Worm (Caenorhabditis elegans) whole organism, young adult: Measurements from ENCODE around the gene F56A11.6.

Experiments used
- B0035.1 ChIP-seq: sonication (generic microtip); optimal IDR thresholded peaks from 2 replicates; lab custom pipeline; 2016; ENCODE audit warnings: missing genetic modification characterization, mild to moderate bottlenecking, missing compliant biosample characterization, missing genotype, missing genetic modification reagents
- C06A6.2 ChIP-seq: fragments of 200-800 bp; sonication (Bioruptor generic); conservative IDR thresholded peaks from 2 replicates; pipeline ENCODE4 v1.3.6; 2022; ENCODE audit warnings: missing genetic modification characterization, missing compliant biosample characterization
- C17E4.6 ChIP-seq: fragments of 200-800 bp; sonication (Bioruptor generic); IDR thresholded peaks from 2 replicates; pipeline ENCODE4 v1.3.6; 2022; ENCODE audit warnings: missing genetic modification reagents, missing genetic modification characterization, missing compliant biosample characterization
- D2030.7 ChIP-seq: fragments of 200-800 bp; sonication (Bioruptor generic); IDR thresholded peaks from 2 replicates; pipeline ENCODE4 v1.3.6; 2022; ENCODE audit warnings: missing genetic modification reagents, missing genetic modification characterization, missing compliant biosample characterization
- F37B4.10 ChIP-seq: fragments of 200-800 bp; sonication (Bioruptor generic); IDR thresholded peaks from 2 replicates; pipeline ENCODE4 v1.3.6; 2022; ENCODE audit warnings: missing genetic modification characterization, missing compliant biosample characterization
- F49E8.2 ChIP-seq: sonication (generic microtip); optimal IDR thresholded peaks from 3 replicates; lab custom pipeline; 2017; ENCODE audit warnings: missing genetic modification characterization, mild to moderate bottlenecking, missing compliant biosample characterization, antibody characterized with exemption, moderate library complexity; ENCODE audit not compliant: insufficient read depth
- F57A8.1 ChIP-seq: fragments of 200-800 bp; sonication (Bioruptor generic); optimal IDR thresholded peaks from 2 replicates; lab custom pipeline; 2018; ENCODE audit warnings: mild to moderate bottlenecking, missing genetic modification characterization, moderate library complexity, missing compliant biosample characterization
- K11D2.4 ChIP-seq: fragments of 200-800 bp; sonication (Bioruptor generic); IDR thresholded peaks from 2 replicates; pipeline ENCODE4 v1.3.6; 2022; ENCODE audit warnings: missing genetic modification reagents, missing genetic modification characterization, missing compliant biosample characterization
- T07F8.4 ChIP-seq: sonication (generic microtip); optimal IDR thresholded peaks from 2 replicates; lab custom pipeline; 2016; ENCODE audit warnings: mild to moderate bottlenecking, missing genetic modification characterization, moderate library complexity, missing compliant biosample characterization
- Y53F4B.3 ChIP-seq: fragments of 200-800 bp; sonication (Bioruptor generic); IDR thresholded peaks from 2 replicates; pipeline ENCODE4 v1.3.6; 2022; ENCODE audit warnings: missing genetic modification reagents, missing genetic modification characterization, missing compliant biosample characterization
- Y67H2A.10 ChIP-seq: fragments of 200-800 bp; sonication (Bioruptor generic); conservative IDR thresholded peaks from 2 replicates; pipeline ENCODE4 v1.3.6; 2022; ENCODE audit warnings: missing genetic modification reagents, missing genetic modification characterization, missing compliant biosample characterization
- ZK185.1 ChIP-seq: sonication (generic microtip); optimal IDR thresholded peaks from 2 replicates; lab custom pipeline; 2016; ENCODE audit warnings: mild to moderate bottlenecking, missing genetic modification characterization, missing compliant biosample characterization; ENCODE audit not compliant: poor library complexity, severe bottlenecking
- ama-1 ChIP-seq, 3 experiments: fragments of 150-350 bp in 1 of 3; sonication (generic microtip) in 2 of 3; optimal IDR thresholded peaks; 2 replicates each; lab custom pipeline; 2014 to 2018; ENCODE audit warnings: missing biosample characterization in 2 of 3, missing genetic modification characterization in 2 of 3, missing genetic modification reagents in 2 of 3
- aptf-3 ChIP-seq: fragments of 200-800 bp; sonication (Bioruptor generic); IDR thresholded peaks from 2 replicates; pipeline ENCODE4 v1.3.6; 2022; ENCODE audit warnings: missing genetic modification characterization, missing compliant biosample characterization
- atf-7 ChIP-seq: sonication (generic microtip); optimal IDR thresholded peaks from 2 replicates; lab custom pipeline; 2017; ENCODE audit warnings: mild to moderate bottlenecking, missing genetic modification characterization, missing compliant biosample characterization
- attf-3 ChIP-seq: fragments of 200-800 bp; sonication (Bioruptor generic); conservative IDR thresholded peaks from 2 replicates; pipeline ENCODE4 v1.3.6; 2022; ENCODE audit warnings: missing genetic modification reagents, missing genetic modification characterization, missing compliant biosample characterization
- ceh-100 ChIP-seq: fragments of 200-800 bp; sonication (Bioruptor generic); IDR thresholded peaks from 2 replicates; pipeline ENCODE4 v1.3.6; 2022; ENCODE audit warnings: missing genetic modification reagents, missing genetic modification characterization, missing compliant biosample characterization
- die-1 ChIP-seq: sonication (generic microtip); optimal IDR thresholded peaks from 2 replicates; lab custom pipeline; 2016; ENCODE audit warnings: missing genotype, mild to moderate bottlenecking, missing genetic modification characterization, missing compliant biosample characterization
- dpff-1 ChIP-seq: sonication (generic microtip); optimal IDR thresholded peaks from 2 replicates; lab custom pipeline; 2017; ENCODE audit warnings: mild to moderate bottlenecking, missing genetic modification characterization, missing compliant biosample characterization
- efl-1 ChIP-seq: fragments of 150-350 bp; optimal IDR thresholded peaks from 2 replicates; lab custom pipeline; 2014; ENCODE audit warnings: missing biosample characterization, missing genetic modification reagents, missing genetic modification characterization
- egrh-3 ChIP-seq: fragments of 200-800 bp; sonication (Bioruptor generic); IDR thresholded peaks from 2 replicates; pipeline ENCODE4 v1.3.6; 2022; ENCODE audit warnings: missing genetic modification reagents, missing genetic modification characterization, missing compliant biosample characterization
- fkh-3 ChIP-seq: sonication (generic microtip); optimal IDR thresholded peaks from 2 replicates; lab custom pipeline; 2016; ENCODE audit warnings: mild to moderate bottlenecking, missing genetic modification characterization, missing compliant biosample characterization
- hlh-12 ChIP-seq: sonication (generic microtip); optimal IDR thresholded peaks from 2 replicates; lab custom pipeline; 2016; ENCODE audit warnings: missing genetic modification characterization, missing compliant biosample characterization
- hmg-1.2 ChIP-seq: fragments of 200-800 bp; sonication (Bioruptor generic); IDR thresholded peaks from 2 replicates; pipeline ENCODE4 v1.3.6; 2022; ENCODE audit warnings: missing genetic modification reagents, missing genetic modification characterization, missing compliant biosample characterization
- lag-1 ChIP-seq: fragments of 200-800 bp; sonication (Bioruptor generic); IDR thresholded peaks from 2 replicates; pipeline ENCODE4 v1.3.6; 2022; ENCODE audit warnings: missing genetic modification reagents, missing genetic modification characterization, missing compliant biosample characterization
- lin-35 ChIP-seq, 3 experiments: fragments of 150-350 bp in 2 of 3; sonication (generic microtip) in 1 of 3; optimal IDR thresholded peaks; 2 replicates each; lab custom pipeline; 2014 to 2018; ENCODE audit warnings: missing biosample characterization in 3 of 3, missing genetic modification characterization in 3 of 3, missing genetic modification reagents in 3 of 3
- lin-40 ChIP-seq: sonication (generic microtip); optimal IDR thresholded peaks from 2 replicates; lab custom pipeline; 2016; ENCODE audit warnings: missing genetic modification characterization, mild to moderate bottlenecking, missing compliant biosample characterization, missing genotype, missing genetic modification reagents
- madf-10 ChIP-seq: sonication (generic microtip); optimal IDR thresholded peaks from 2 replicates; lab custom pipeline; 2016; ENCODE audit warnings: mild to moderate bottlenecking, missing genetic modification characterization, missing compliant biosample characterization
- madf-6 ChIP-seq: fragments of 200-800 bp; sonication (Bioruptor generic); IDR thresholded peaks from 2 replicates; pipeline ENCODE4 v1.3.6; 2022; ENCODE audit warnings: missing genetic modification reagents, missing genetic modification characterization, missing compliant biosample characterization
- madf-8 ChIP-seq: fragments of 200-800 bp; sonication (Bioruptor generic); conservative IDR thresholded peaks from 2 replicates; pipeline ENCODE4 v1.3.6; 2022; ENCODE audit warnings: missing genetic modification reagents, missing genetic modification characterization, missing compliant biosample characterization
- mcd-1 ChIP-seq: fragments of 200-800 bp; sonication (Bioruptor generic); IDR thresholded peaks from 2 replicates; pipeline ENCODE4 v1.3.6; 2022; ENCODE audit warnings: missing genetic modification reagents, missing genetic modification characterization, missing compliant biosample characterization
- nfya-2 ChIP-seq: fragments of 200-800 bp; sonication (Bioruptor generic); IDR thresholded peaks from 2 replicates; pipeline ENCODE4 v1.3.6; 2022; ENCODE audit warnings: missing genetic modification reagents, missing genetic modification characterization, missing compliant biosample characterization
- nhr-80 ChIP-seq: sonication (generic microtip); optimal IDR thresholded peaks from 2 replicates; lab custom pipeline; 2016; ENCODE audit warnings: missing genetic modification characterization, missing compliant biosample characterization
- nhr-90 ChIP-seq: sonication (generic microtip); optimal IDR thresholded peaks from 2 replicates; lab custom pipeline; 2016; ENCODE audit warnings: missing genotype, mild to moderate bottlenecking, missing genetic modification characterization, missing compliant biosample characterization
- pbrm-1 ChIP-seq: fragments of 200-800 bp; sonication (Bioruptor generic); IDR thresholded peaks from 2 replicates; pipeline ENCODE4 v1.3.6; 2022; ENCODE audit warnings: missing genetic modification reagents, missing genetic modification characterization, missing compliant biosample characterization
- rpc-1 ChIP-seq, 2 experiments: fragments of 150-350 bp in 1 of 2; sonication (generic microtip) in 1 of 2; optimal IDR thresholded peaks; 2 replicates each; lab custom pipeline; 2014 to 2018; ENCODE audit warnings: missing biosample characterization in 1 of 2, missing genetic modification characterization in 1 of 2, missing genetic modification reagents in 1 of 2, missing genotype in 1 of 2
- sdz-38 ChIP-seq: sonication (generic microtip); optimal IDR thresholded peaks from 2 replicates; lab custom pipeline; 2016; ENCODE audit warnings: missing genotype, missing genetic modification characterization, missing compliant biosample characterization
- tbx-9 ChIP-seq: sonication (generic microtip); optimal IDR thresholded peaks from 2 replicates; lab custom pipeline; 2016; ENCODE audit warnings: borderline replicate concordance, missing genetic modification characterization, inconsistent platforms, missing compliant biosample characterization
- unc-62 ChIP-seq: fragments of 150-350 bp; optimal IDR thresholded peaks from 2 replicates; lab custom pipeline; 2014; ENCODE audit warnings: missing biosample characterization, missing genetic modification reagents, missing genetic modification characterization
- zfh-2 ChIP-seq: fragments of 200-800 bp; sonication (Bioruptor generic); conservative IDR thresholded peaks from 2 replicates; pipeline ENCODE4 v1.3.6; 2022; ENCODE audit warnings: missing genetic modification reagents, missing genetic modification characterization, missing compliant biosample characterization
- ztf-25 ChIP-seq: fragments of 200-800 bp; sonication (Bioruptor generic); IDR thresholded peaks from 2 replicates; pipeline ENCODE4 v1.3.6; 2022; ENCODE audit warnings: missing genetic modification reagents, missing genetic modification characterization, missing compliant biosample characterization
- ztf-3 ChIP-seq: fragments of 200-800 bp; sonication (Bioruptor generic); optimal IDR thresholded peaks from 2 replicates; lab custom pipeline; 2018; ENCODE audit warnings: mild to moderate bottlenecking, missing genetic modification characterization, missing compliant biosample characterization

F56A11.6 gene

ce11 chrIV:587729-588128 is 5.7 kb upstream of the F56A11.6 start, which contains the start of gene C18H7.12:
Gene C18H7.12, minus strand, starts transcription at chrIV:587829.
- no peak for TF ChIP-seq lin-40 (tag; lab: Kevin White, UChicago)
- no peak for TF ChIP-seq hmg-1.2
- TF ChIP-seq nfya-2 = no peak
- no peak for TF ChIP-seq nhr-90
- no peak for TF ChIP-seq D2030.7
- TF ChIP-seq Y67H2A.10 (GFP tag; lab: Robert Waterston, UW) = no peak
- TF ChIP-seq lag-1 (GFP tag; lab: Robert Waterston, UW) = no peak
- TF ChIP-seq ceh-100 (GFP tag; lab: Robert Waterston, UW) = no peak
- TF ChIP-seq K11D2.4 (GFP tag; lab: Robert Waterston, UW) = no peak
- TF ChIP-seq mcd-1 (GFP tag; lab: Robert Waterston, UW) = no peak
- no peak for TF ChIP-seq dpff-1
- no peak for TF ChIP-seq T07F8.4
- no peak for TF ChIP-seq unc-62 (GFP tag; lab: Kevin White, UChicago)
- TF ChIP-seq lin-35 (GFP tag; optimal IDR thresholded peaks at IDR 0.05; lab: Kevin White, UChicago) = no peak
- TF ChIP-seq Y53F4B.3 (GFP tag; lab: Robert Waterston, UW) = no peak
- TF ChIP-seq B0035.1 (tag; lab: Kevin White, UChicago) = no peak

DNA sequence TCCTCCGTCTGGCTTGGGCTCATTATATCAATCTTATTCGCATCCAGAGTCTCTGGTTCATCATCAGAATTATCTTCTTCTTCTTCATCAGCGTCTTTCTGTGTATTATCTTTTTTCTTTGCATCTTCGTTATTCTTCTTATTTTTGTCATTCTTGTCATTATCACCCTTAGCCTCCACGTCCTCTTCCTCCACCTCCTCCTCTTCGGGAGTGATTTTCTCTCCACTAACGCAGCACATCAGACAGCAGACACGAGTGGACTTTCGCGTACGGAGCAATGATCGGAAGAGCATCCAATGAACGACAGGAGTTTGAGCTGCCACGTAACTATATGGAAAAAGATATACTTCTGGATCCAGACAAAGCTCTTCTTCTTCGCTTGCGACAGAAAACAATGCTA is 2.0 kb upstream of the F56A11.6 start:
- TF ChIP-seq attf-3 (GFP tag; lab: Robert Waterston, UW) (no peak), tbx-9 (no peak), C17E4.6 (GFP tag; lab: Robert Waterston, UW) (no peak), sdz-38 (tag; lab: Kevin White, UChicago) (no peak), zfh-2 (GFP tag; lab: Robert Waterston, UW) (no peak), ZK185.1 (no peak), die-1 (tag; lab: Kevin White, UChicago) (no peak), F37B4.10 (GFP tag; lab: Robert Waterston, UW) (no peak), ceh-100 (GFP tag; lab: Robert Waterston, UW) (no peak), pbrm-1 (GFP tag; lab: Robert Waterston, UW) (no peak), F57A8.1 (no peak), nhr-80 (no peak), ztf-3 (no peak)

ce11 chrIV:580512-580911 is 1.5 kb downstream of the F56A11.6 start:
- no peak for TF ChIP-seq mcd-1 (GFP tag; lab: Robert Waterston, UW)
- peak; percentile 7; the same call in 1 of the 2 replicates for TF ChIP-seq egrh-3 (GFP tag; lab: Robert Waterston, UW)
- TF ChIP-seq zfh-2 (GFP tag; lab: Robert Waterston, UW) = peak; percentile 75
- TF ChIP-seq, all 124 proteins: peak for 2

- TF ChIP-seq F49E8.2 (tag; lab: Kevin White, UChicago) (no peak), aptf-3 (no peak), C06A6.2 (GFP tag; lab: Robert Waterston, UW) (no peak), nhr-80 (peak; percentile 10), mcd-1 (GFP tag; lab: Robert Waterston, UW) (0 out of 2 replicates have a peak, but pooled peaks have one; percentile 19)
- TF ChIP-seq, all 124 proteins: peak for 2
These were observed 9.5 kb downstream of the F56A11.6 start, which contains the start of gene gex-2 for ce11 chrIV:572487-572886. Gene gex-2, plus strand, starts transcription at chrIV:572769.

- TF ChIP-seq fkh-3 = no peak
- no peak for TF ChIP-seq ama-1 (optimal IDR thresholded peaks at IDR 0.05; lab: Kevin White, UChicago)
- TF ChIP-seq ama-1 (GFP tag; optimal IDR thresholded peaks at IDR 0.05; lab: Kevin White, UChicago) = no peak
- no peak for TF ChIP-seq ztf-25 (GFP tag; lab: Robert Waterston, UW)
- TF ChIP-seq madf-10 (tag; lab: Kevin White, UChicago) = no peak
- peak; percentile 78 for TF ChIP-seq madf-6 (GFP tag; lab: Robert Waterston, UW)
- no peak for TF ChIP-seq lag-1 (GFP tag; lab: Robert Waterston, UW)
- no peak for TF ChIP-seq ZK185.1
- no peak for TF ChIP-seq rpc-1 (optimal IDR thresholded peaks at IDR 0.05; lab: Kevin White, UChicago)
- no peak for TF ChIP-seq rpc-1 (tag; optimal IDR thresholded peaks at IDR 0.05; lab: Kevin White, UChicago)
- TF ChIP-seq efl-1 (GFP tag; lab: Kevin White, UChicago) = peak; percentile 65
- TF ChIP-seq atf-7 (tag; lab: Kevin White, UChicago) = no peak
- TF ChIP-seq hlh-12 = no peak
- TF ChIP-seq madf-8 (GFP tag; lab: Robert Waterston, UW) = peak; percentile 59
These were observed 11.2 kb downstream of the F56A11.6 start, which contains the start of gene F56A11.5 for ce11 chrIV:570799-571300. Gene F56A11.5, minus strand, starts transcription at chrIV:570849.
